Fruit fly (Drosophila melanogaster): ENCODE results near the gene CG33695.

The CG33695 gene

DNA sequence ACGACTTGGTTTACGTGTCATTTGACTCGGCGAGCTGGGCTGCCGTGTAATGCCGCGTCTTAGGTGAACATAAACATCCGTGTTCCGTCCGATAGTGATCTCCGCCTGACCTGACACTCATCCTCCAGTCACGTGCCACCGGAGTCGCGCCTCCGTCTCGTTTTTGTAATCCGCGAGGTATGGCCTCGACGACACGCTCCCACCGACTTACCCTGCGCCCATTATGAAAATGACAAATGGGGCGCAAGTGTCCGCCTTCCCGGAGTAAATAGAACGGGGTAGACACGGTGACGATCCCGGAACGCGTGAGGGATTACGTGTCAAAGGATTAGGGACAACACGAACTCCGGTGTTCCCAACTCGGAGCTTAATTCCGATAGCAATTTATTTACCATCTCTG is 17.9 kb downstream of the CG33695 start:
- no peak for TF ChIP-seq lz (GFP tag; optimal IDR thresholded peaks at IDR 0.05)
- no peak for TF ChIP-seq net (GFP tag; optimal IDR thresholded peaks at IDR 0.05)
- TF ChIP-seq vri (GFP tag; optimal IDR thresholded peaks at IDR 0.05), result no peak
- no peak for TF ChIP-seq CG11762 (GFP tag; optimal IDR thresholded peaks at IDR 0.05; ENCODE audit: insufficient read depth)
- no peak for TF ChIP-seq CG6854 (GFP tag; optimal IDR thresholded peaks at IDR 0.05)
- no peak for TF ChIP-seq Ets21C (GFP tag; optimal IDR thresholded peaks at IDR 0.05)
- no peak for TF ChIP-seq CG4318 (GFP tag; optimal IDR thresholded peaks at IDR 0.05)
- TF ChIP-seq CG10631 (GFP tag; optimal IDR thresholded peaks at IDR 0.05), result no peak
- TF ChIP-seq cyc (GFP tag; optimal IDR thresholded peaks at IDR 0.05), result no peak
- TF ChIP-seq Ets96B (tag; optimal IDR thresholded peaks at IDR 0.05), result no peak
- TF ChIP-seq Lpt (GFP tag; optimal IDR thresholded peaks at IDR 0.05), result no peak
- TF ChIP-seq dac (GFP tag; optimal IDR thresholded peaks at IDR 0.05), result no peak
- TF ChIP-seq Gug (GFP tag; IDR thresholded peaks at IDR 0.05), result no peak
- TF ChIP-seq Hr39 (GFP tag; optimal IDR thresholded peaks at IDR 0.05), result no peak
- no peak for TF ChIP-seq achi (GFP tag; optimal IDR thresholded peaks at IDR 0.05)
- no peak for TF ChIP-seq fd59A (GFP tag; optimal IDR thresholded peaks at IDR 0.05)
- no peak for TF ChIP-seq Smox (GFP tag; optimal IDR thresholded peaks at IDR 0.05)

DNA sequence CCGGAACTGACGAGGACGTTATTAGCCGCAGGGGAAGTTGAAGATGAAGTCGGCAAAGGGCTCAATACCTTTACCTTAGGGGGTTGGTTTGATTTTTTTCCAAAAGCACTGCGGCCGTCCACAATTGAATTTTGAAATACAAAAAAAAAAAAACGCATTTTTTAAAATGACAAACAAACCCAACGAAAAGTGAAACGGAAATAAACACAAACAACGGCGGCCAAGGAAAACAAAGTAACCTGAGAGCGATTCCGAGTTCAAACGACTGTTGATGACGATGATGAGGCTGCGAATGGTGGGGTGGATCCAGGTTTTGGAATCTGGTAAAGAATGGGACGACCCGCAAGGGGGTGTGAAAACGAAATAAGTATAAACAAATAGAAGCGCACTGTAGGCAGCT is 18.7 kb downstream of the CG33695 start:
- TF ChIP-seq Smox (GFP tag; optimal IDR thresholded peaks at IDR 0.05) (no peak), salr (GFP tag; optimal IDR thresholded peaks at IDR 0.05) (no peak), Ets21C (GFP tag; optimal IDR thresholded peaks at IDR 0.05) (no peak), CG8119 (GFP tag; IDR thresholded peaks at IDR 0.05) (no peak), CG11294 (GFP tag; IDR thresholded peaks at IDR 0.05) (no peak), vri (GFP tag; optimal IDR thresholded peaks at IDR 0.05) (no peak), esn (GFP tag; optimal IDR thresholded peaks at IDR 0.05) (no peak), cyc (GFP tag; optimal IDR thresholded peaks at IDR 0.05) (no peak), acj6 (GFP tag; optimal IDR thresholded peaks at IDR 0.05) (no peak), CG6163 (GFP tag; IDR thresholded peaks at IDR 0.05) (no peak), topi (GFP tag; optimal IDR thresholded peaks at IDR 0.05) (no peak), Eip78C (GFP tag) (no peak), Sox15 (GFP tag; optimal IDR thresholded peaks at IDR 0.05) (no peak)

DNA sequence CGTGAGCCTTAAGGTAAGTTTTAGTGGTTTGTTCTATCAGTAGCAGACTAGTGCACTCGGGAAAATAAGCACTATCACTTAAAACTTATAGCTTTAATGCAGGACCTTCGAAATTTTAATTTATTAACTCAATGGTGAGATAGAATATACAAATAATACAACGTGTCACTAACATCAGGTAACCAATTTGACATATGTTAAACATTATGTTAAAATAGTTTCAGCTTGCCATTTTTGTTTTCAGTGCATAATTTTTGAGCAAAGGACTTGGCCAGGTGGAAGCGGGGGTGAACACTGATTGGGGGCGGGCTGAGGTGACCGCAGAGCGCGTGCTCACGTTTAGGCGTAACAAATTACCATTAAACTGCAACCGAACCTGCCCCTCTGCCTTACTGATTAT is 24.7 kb downstream of the CG33695 start:
- no peak for TF ChIP-seq Gug (GFP tag; IDR thresholded peaks at IDR 0.05)
- TF ChIP-seq CG10631 (GFP tag; optimal IDR thresholded peaks at IDR 0.05), result no peak
- TF ChIP-seq ss (GFP tag; optimal IDR thresholded peaks at IDR 0.05), result peak in 1 of 2 experiments; percentile 18
- peak; percentile 11 for TF ChIP-seq svp (GFP tag)
- no peak for TF ChIP-seq CG6854 (GFP tag; optimal IDR thresholded peaks at IDR 0.05)
- no peak for TF ChIP-seq CG6163 (GFP tag; IDR thresholded peaks at IDR 0.05)
- TF ChIP-seq CG7368 (GFP tag; optimal IDR thresholded peaks at IDR 0.05), result no peak
- no peak for TF ChIP-seq Eip75B (GFP tag; optimal IDR thresholded peaks at IDR 0.05)

DNA sequence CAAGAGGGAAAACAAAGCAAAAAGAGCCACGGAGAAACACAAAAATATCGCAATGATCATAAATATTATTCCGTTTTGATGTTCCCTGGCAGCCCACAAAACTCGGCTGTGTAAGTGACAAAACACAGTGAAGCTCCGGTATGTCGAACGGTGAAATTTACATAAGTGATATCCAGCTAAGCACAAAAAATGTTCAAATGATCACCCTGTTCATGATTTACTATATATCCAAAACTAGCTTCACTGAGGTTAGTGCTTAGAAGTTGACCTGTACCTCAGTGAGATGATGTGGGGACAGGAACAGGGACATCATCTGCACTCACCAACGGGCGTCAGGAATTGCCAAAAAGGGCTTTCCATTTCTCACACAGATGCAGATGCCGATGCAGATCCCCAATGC is 28.3 kb downstream of the CG33695 start:
- TF ChIP-seq CG8632 (GFP tag; optimal IDR thresholded peaks at IDR 0.05) (peak; percentile 51), CG11294 (GFP tag; IDR thresholded peaks at IDR 0.05) (no peak), CG11762 (GFP tag; optimal IDR thresholded peaks at IDR 0.05; ENCODE audit: insufficient read depth) (peak; percentile 2), CG8119 (GFP tag; IDR thresholded peaks at IDR 0.05) (no peak), pdm3 (GFP tag; optimal IDR thresholded peaks at IDR 0.05) (peak; percentile 69), Sox14 (GFP tag; optimal IDR thresholded peaks at IDR 0.05) (peak; percentile 60), CG31627 (GFP tag; optimal IDR thresholded peaks at IDR 0.05) (peak; percentile 81), CG10669 (GFP tag; optimal IDR thresholded peaks at IDR 0.05) (no peak), Sox15 (GFP tag; optimal IDR thresholded peaks at IDR 0.05) (peak; percentile 68), CG10631 (GFP tag; optimal IDR thresholded peaks at IDR 0.05) (peak; percentile 42), achi (GFP tag; optimal IDR thresholded peaks at IDR 0.05) (peak; percentile 40), fd59A (GFP tag; optimal IDR thresholded peaks at IDR 0.05) (peak; percentile 12), esn (GFP tag; optimal IDR thresholded peaks at IDR 0.05) (peak; percentile 80), Smox (GFP tag; optimal IDR thresholded peaks at IDR 0.05) (peak; percentile 79), Lpt (GFP tag; optimal IDR thresholded peaks at IDR 0.05) (no peak), vri (GFP tag; optimal IDR thresholded peaks at IDR 0.05) (peak; percentile 73), acj6 (GFP tag; optimal IDR thresholded peaks at IDR 0.05) (peak; percentile 70), CG6854 (GFP tag; optimal IDR thresholded peaks at IDR 0.05) (peak; percentile 33), Met (GFP tag; optimal IDR thresholded peaks at IDR 0.05) (peak; percentile 81), CG3919 (GFP tag; optimal IDR thresholded peaks at IDR 0.05) (peak; percentile 70), dsx (GFP tag; optimal IDR thresholded peaks at IDR 0.05; ENCODE audit: poor library complexity, severe bottlenecking) (no peak), CG1621 (tag; optimal IDR thresholded peaks at IDR 0.05) (peak; percentile 23), CG34406 (GFP tag; optimal IDR thresholded peaks at IDR 0.05) (peak; percentile 58), CG6163 (GFP tag; IDR thresholded peaks at IDR 0.05) (peak; percentile 52; the same call in 1 of the 3 replicates), CG11902 (GFP tag; optimal IDR thresholded peaks at IDR 0.05) (peak; percentile 74), Eip93F (GFP tag; optimal IDR thresholded peaks at IDR 0.05) (peak; percentile 43), Ets96B (tag; optimal IDR thresholded peaks at IDR 0.05) (no peak), salr (GFP tag; optimal IDR thresholded peaks at IDR 0.05) (peak in 1 of 2 experiments; percentile 10), ss (GFP tag; optimal IDR thresholded peaks at IDR 0.05) (peak in 1 of 2 experiments; percentile 6), fkh (GFP tag; optimal IDR thresholded peaks at IDR 0.05) (no peak), Ets21C (GFP tag; optimal IDR thresholded peaks at IDR 0.05) (peak; percentile 64)

All from whole organism, prepupa.